Worm (Caenorhabditis elegans): ENCODE results near the gene C50B8.5.

C50B8.5 gene

ce11 chrV:13609806-13610205, 29.0 kb downstream of the C50B8.5 start:
- TF ChIP-seq W03F9.2 (tag; optimal IDR thresholded peaks at IDR 0.05) (no peak), him-1 (tag; optimal IDR thresholded peaks at IDR 0.05) (no peak), dao-5 (tag; optimal IDR thresholded peaks at IDR 0.05) (no peak)

ce11 chrV:13611782-13612181, 31.0 kb downstream of the C50B8.5 start, which contains the start of gene spig-9:
Gene spig-9, minus strand, starts transcription at chrV:13611882.
- TF ChIP-seq W03F9.2 (tag; optimal IDR thresholded peaks at IDR 0.05), result no peak
- TF ChIP-seq him-1 (tag; optimal IDR thresholded peaks at IDR 0.05), result no peak
- TF ChIP-seq dao-5 (tag; optimal IDR thresholded peaks at IDR 0.05), result no peak

- TF ChIP-seq him-1 (tag; optimal IDR thresholded peaks at IDR 0.05), result no peak
These were observed 33.1 kb downstream of the C50B8.5 start, which contains the start of gene F53F4.7 for ce11 chrV:13613870-13614269. Gene F53F4.7, minus strand, starts transcription at chrV:13613970.

- TF ChIP-seq W03F9.2 (tag; optimal IDR thresholded peaks at IDR 0.05), result no peak
- no peak for TF ChIP-seq dao-5 (tag; optimal IDR thresholded peaks at IDR 0.05)
- TF ChIP-seq him-1 (tag; optimal IDR thresholded peaks at IDR 0.05), result no peak
These were observed 39.0 kb downstream of the C50B8.5 start, which contains the start of gene srd-11 for ce11 chrV:13619752-13620151. Gene srd-11, minus strand, starts transcription at chrV:13619852.

ce11 chrV:13620676-13621075, 39.9 kb downstream of the C50B8.5 start, which contains the start of gene F53F4.15:
Gene F53F4.15, plus strand, starts transcription at chrV:13620976.
- TF ChIP-seq him-1 (tag; optimal IDR thresholded peaks at IDR 0.05) (no peak), dao-5 (tag; optimal IDR thresholded peaks at IDR 0.05) (no peak), W03F9.2 (tag; optimal IDR thresholded peaks at IDR 0.05) (no peak)

- TF ChIP-seq W03F9.2 (tag; optimal IDR thresholded peaks at IDR 0.05), result no peak
- no peak for TF ChIP-seq dao-5 (tag; optimal IDR thresholded peaks at IDR 0.05)
- TF ChIP-seq him-1 (tag; optimal IDR thresholded peaks at IDR 0.05), result no peak
These were observed 41.0 kb downstream of the C50B8.5 start, which contains the start of gene F53F4.16 for ce11 chrV:13621720-13622119. Gene F53F4.16, minus strand, starts transcription at chrV:13621820.

- TF ChIP-seq W03F9.2 (tag; optimal IDR thresholded peaks at IDR 0.05), result no peak
- no peak for TF ChIP-seq dao-5 (tag; optimal IDR thresholded peaks at IDR 0.05)
- no peak for TF ChIP-seq him-1 (tag; optimal IDR thresholded peaks at IDR 0.05)
These were observed 43.7 kb downstream of the C50B8.5 start, which contains the start of gene F53F4.11 for ce11 chrV:13624424-13624823. Gene F53F4.11, minus strand, starts transcription at chrV:13624524.

ce11 chrV:13625517-13626097, 44.8 kb downstream of the C50B8.5 start, which contains the start of the genes nduv-2 and F53F4.12:
Gene nduv-2, minus strand, starts transcription at chrV:13625567.
Gene F53F4.12, plus strand, starts transcription at chrV:13626047.
- TF ChIP-seq dao-5 (tag; optimal IDR thresholded peaks at IDR 0.05), result no peak
- TF ChIP-seq W03F9.2 (tag; optimal IDR thresholded peaks at IDR 0.05), result no peak
- no peak for TF ChIP-seq him-1 (tag; optimal IDR thresholded peaks at IDR 0.05)

ce11 chrV:13627103-13627623, 46.4 kb downstream of the C50B8.5 start, which contains the start of gene sde-2:
Gene sde-2, plus strand, starts transcription at chrV:13627573.
- no peak for TF ChIP-seq dao-5 (tag; optimal IDR thresholded peaks at IDR 0.05)
- TF ChIP-seq W03F9.2 (tag; optimal IDR thresholded peaks at IDR 0.05), result no peak
- TF ChIP-seq him-1 (tag; optimal IDR thresholded peaks at IDR 0.05), result no peak

- TF ChIP-seq him-1 (tag; optimal IDR thresholded peaks at IDR 0.05) (no peak), W03F9.2 (tag; optimal IDR thresholded peaks at IDR 0.05) (no peak), dao-5 (tag; optimal IDR thresholded peaks at IDR 0.05) (no peak)
These were observed 53.4 kb downstream of the C50B8.5 start, which contains the start of gene H37A05.2 for ce11 chrV:13634149-13634548. Gene H37A05.2, minus strand, starts transcription at chrV:13634249.
